Fruit fly (Drosophila melanogaster) whole organism, embryonic: Measurements from ENCODE around the gene Vps2.
A peak's percentile ranks its signal among the peaks of the same experiment; 100 is the strongest.

Experiments used
- Bgb ChIP-seq: fragments of 200-800 bp; sonication (Bioruptor generic); IDR thresholded peaks from 2 replicates; pipeline ENCODE4 v1.3.6; 2022; ENCODE audit warnings: missing biosample characterization, missing genetic modification characterization; ENCODE audit not compliant: partially characterized antibody
- CG1024 ChIP-seq: fragments of 200-800 bp; sonication (Bioruptor generic); IDR thresholded peaks from 2 replicates; pipeline ENCODE4 v1.3.6; 2022; ENCODE audit warnings: missing biosample characterization, missing genetic modification characterization
- CG12236 ChIP-seq: fragments of 200-800 bp; sonication (Bioruptor generic); optimal IDR thresholded peaks from 2 replicates; lab custom pipeline; 2016; ENCODE audit warnings: missing biosample characterization, missing genetic modification characterization
- CG12391 ChIP-seq: fragments of 200-800 bp; sonication (Bioruptor generic); optimal IDR thresholded peaks from 3 replicates; lab custom pipeline; 2018; ENCODE audit warnings: missing biosample characterization, mild to moderate bottlenecking, missing genetic modification characterization, moderate library complexity
- CG13287 ChIP-seq: fragments of 200-800 bp; sonication (Bioruptor generic); IDR thresholded peaks from 2 replicates; pipeline ENCODE4 v1.3.6; 2022; ENCODE audit warnings: missing biosample characterization, missing genetic modification characterization; ENCODE audit not compliant: partially characterized antibody
- CG13424 ChIP-seq: fragments of 200-800 bp; sonication (Bioruptor generic); optimal IDR thresholded peaks from 2 replicates; lab custom pipeline; 2019; ENCODE audit warnings: missing biosample characterization, mild to moderate bottlenecking, missing genetic modification characterization, moderate library complexity
- CG14050 ChIP-seq: fragments of 200-800 bp; sonication (Bioruptor generic); IDR thresholded peaks from 3 replicates; pipeline ENCODE4 v1.3.6; 2022; ENCODE audit warnings: missing biosample characterization, missing genetic modification characterization
- CG14441 ChIP-seq: fragments of 200-800 bp; sonication (Bioruptor generic); IDR thresholded peaks from 2 replicates; pipeline ENCODE4 v1.3.6; 2022; ENCODE audit warnings: missing biosample characterization, missing genetic modification characterization
- CG14965 ChIP-seq: fragments of 200-800 bp; sonication (Bioruptor generic); optimal IDR thresholded peaks from 2 replicates; lab custom pipeline; 2016; ENCODE audit warnings: missing biosample characterization, missing genetic modification characterization, borderline replicate concordance
- CG17612 ChIP-seq: fragments of 200-800 bp; sonication (Bioruptor generic); IDR thresholded peaks from 2 replicates; pipeline ENCODE4 v1.3.6; 2022; ENCODE audit warnings: missing biosample characterization, missing genetic modification characterization
- CG18599 ChIP-seq: fragments of 200-800 bp; sonication (Bioruptor generic); optimal IDR thresholded peaks from 3 replicates; lab custom pipeline; 2017; ENCODE audit warnings: missing biosample characterization, missing genetic modification characterization, mild to moderate bottlenecking, moderate library complexity, missing genetic modification reagents
- CG2116 ChIP-seq: fragments of 200-800 bp; sonication (Bioruptor generic); optimal IDR thresholded peaks from 3 replicates; lab custom pipeline; 2018; ENCODE audit warnings: missing biosample characterization, mild to moderate bottlenecking, missing genetic modification characterization
- CG2678 ChIP-seq: fragments of 200-800 bp; sonication (Bioruptor generic); optimal IDR thresholded peaks from 3 replicates; lab custom pipeline; 2019; ENCODE audit warnings: missing biosample characterization, mild to moderate bottlenecking, missing genetic modification characterization, moderate library complexity
- CG2875 ChIP-seq: fragments of 200-800 bp; sonication (Bioruptor generic); optimal IDR thresholded peaks from 2 replicates; lab custom pipeline; 2017; ENCODE audit warnings: missing biosample characterization, mild to moderate bottlenecking, missing genetic modification characterization, missing genetic modification reagents
- CG2889 ChIP-seq: fragments of 200-800 bp; sonication (Bioruptor generic); IDR thresholded peaks from 3 replicates; pipeline ENCODE4 v1.3.6; 2022; ENCODE audit warnings: missing biosample characterization, missing genetic modification characterization
- CG3065 ChIP-seq: fragments of 200-800 bp; sonication (Bioruptor generic); optimal IDR thresholded peaks from 2 replicates; lab custom pipeline; 2016; ENCODE audit warnings: missing biosample characterization, missing genetic modification characterization
- CG31224 ChIP-seq: fragments of 200-800 bp; sonication (Bioruptor generic); IDR thresholded peaks from 2 replicates; pipeline ENCODE4 v1.3.6; 2022; ENCODE audit warnings: missing biosample characterization, missing genetic modification characterization
- CG31365 ChIP-seq: fragments of 200-800 bp; sonication (Bioruptor generic); optimal IDR thresholded peaks from 2 replicates; lab custom pipeline; 2018; ENCODE audit warnings: missing biosample characterization, mild to moderate bottlenecking, missing genetic modification characterization
- CG33557 ChIP-seq: fragments of 200-800 bp; sonication (Bioruptor generic); optimal IDR thresholded peaks from 2 replicates; lab custom pipeline; 2019; ENCODE audit warnings: missing biosample characterization, mild to moderate bottlenecking, missing genetic modification characterization, moderate library complexity
- CG3838 ChIP-seq: fragments of 200-800 bp; sonication (Bioruptor generic); optimal IDR thresholded peaks from 3 replicates; lab custom pipeline; 2016; ENCODE audit warnings: missing biosample characterization, missing genetic modification characterization
- CG4820 ChIP-seq: fragments of 200-800 bp; sonication (Bioruptor generic); optimal IDR thresholded peaks from 3 replicates; lab custom pipeline; 2016; ENCODE audit warnings: missing biosample characterization, missing genetic modification characterization
- CG9817 ChIP-seq: fragments of 200-800 bp; sonication (Bioruptor generic); optimal IDR thresholded peaks from 2 replicates; lab custom pipeline; 2018; ENCODE audit warnings: missing biosample characterization, mild to moderate bottlenecking, missing genetic modification characterization, moderate library complexity
- CG9932 ChIP-seq: fragments of 200-800 bp; sonication (Bioruptor generic); IDR thresholded peaks from 2 replicates; pipeline ENCODE4 v1.3.6; 2022; ENCODE audit warnings: missing biosample characterization, missing genetic modification characterization
- CrebB ChIP-seq: fragments of 200-800 bp; sonication (Bioruptor generic); optimal IDR thresholded peaks from 3 replicates; lab custom pipeline; 2018; ENCODE audit warnings: missing biosample characterization, mild to moderate bottlenecking, missing genetic modification characterization
- Doc2 ChIP-seq: fragments of 200-800 bp; sonication (Bioruptor generic); IDR thresholded peaks from 2 replicates; pipeline ENCODE4 v1.3.6; 2022; ENCODE audit warnings: missing biosample characterization, missing genetic modification characterization
- Ets65A ChIP-seq: fragments of 200-800 bp; sonication (Bioruptor generic); peaks from one replicate; lab custom pipeline; 2016; ENCODE audit warnings: missing biosample characterization, missing genetic modification characterization
- Hmr ChIP-seq: fragments of 200-800 bp; sonication (Bioruptor generic); optimal IDR thresholded peaks from 3 replicates; lab custom pipeline; 2017; ENCODE audit warnings: mild to moderate bottlenecking, missing biosample characterization, missing genetic modification reagents, missing genetic modification characterization
- Max ChIP-seq: fragments of 200-800 bp; sonication (Bioruptor generic); optimal IDR thresholded peaks from 2 replicates; lab custom pipeline; 2016; ENCODE audit warnings: missing biosample characterization, mild to moderate bottlenecking, missing genetic modification characterization
- Nf-YC ChIP-seq: fragments of 200-800 bp; optimal IDR thresholded peaks from 3 replicates; lab custom pipeline; 2019; ENCODE audit warnings: missing biosample characterization, mild to moderate bottlenecking, missing genetic modification characterization, moderate library complexity
- Opbp ChIP-seq: fragments of 200-800 bp; sonication (Bioruptor generic); IDR thresholded peaks from 3 replicates; pipeline ENCODE4 v1.3.6; 2022; ENCODE audit warnings: missing biosample characterization, missing genetic modification characterization; ENCODE audit not compliant: partially characterized antibody
- Ssrp ChIP-seq: fragments of 200-800 bp; sonication (Bioruptor generic); optimal IDR thresholded peaks from 2 replicates; lab custom pipeline; 2018; ENCODE audit warnings: missing biosample characterization, mild to moderate bottlenecking, missing genetic modification characterization, moderate library complexity
- ap ChIP-seq: fragments of 200-800 bp; sonication (Bioruptor generic); IDR thresholded peaks from 2 replicates; pipeline ENCODE4 v1.3.6; 2022; ENCODE audit warnings: missing biosample characterization, missing genetic modification characterization
- disco-r ChIP-seq: fragments of 200-800 bp; sonication (Bioruptor generic); optimal IDR thresholded peaks from 2 replicates; lab custom pipeline; 2016; ENCODE audit warnings: missing biosample characterization, missing genetic modification characterization
- jigr1 ChIP-seq: fragments of 200-800 bp; sonication (Bioruptor generic); IDR thresholded peaks from 3 replicates; pipeline ENCODE4 v1.3.6; 2022; ENCODE audit warnings: missing biosample characterization, missing genetic modification characterization
- lola ChIP-seq, 3 experiments: fragments of >200 bp in 2 of 3; fragments of 200-800 bp in 1 of 3; sonication (Bioruptor generic) in 1 of 3; optimal IDR thresholded peaks; 2 replicates each; lab custom pipeline; 2017 to 2019; ENCODE audit warnings: missing biosample characterization in 3 of 3, missing genetic modification characterization in 3 of 3, mild to moderate bottlenecking in 1 of 3, moderate library complexity in 1 of 3
- nerfin-2 ChIP-seq: fragments of 200-800 bp; sonication (Bioruptor generic); IDR thresholded peaks from 2 replicates; pipeline ENCODE4 v1.3.6; 2022; ENCODE audit warnings: missing biosample characterization, missing genetic modification characterization; ENCODE audit not compliant: partially characterized antibody
- onecut ChIP-seq: fragments of 200-800 bp; sonication (Bioruptor generic); IDR thresholded peaks from 2 replicates; pipeline ENCODE4 v1.3.6; 2022; ENCODE audit warnings: missing biosample characterization, missing genetic modification characterization
- pros ChIP-seq: fragments of 200-800 bp; sonication (Bioruptor generic); optimal IDR thresholded peaks from 3 replicates; lab custom pipeline; 2019; ENCODE audit warnings: missing biosample characterization, mild to moderate bottlenecking, missing genetic modification characterization, moderate library complexity
- sens ChIP-seq: fragments of 200-800 bp; sonication (Bioruptor generic); peaks from one replicate; lab custom pipeline; 2016; ENCODE audit warnings: missing biosample characterization, missing genetic modification characterization
- seq ChIP-seq: fragments of 200-800 bp; sonication (Bioruptor generic); IDR thresholded peaks from 2 replicates; pipeline ENCODE4 v1.3.6; 2022; ENCODE audit warnings: missing biosample characterization, missing genetic modification characterization
- slbo ChIP-seq: fragments of 200-800 bp; sonication (Bioruptor generic); IDR thresholded peaks from 2 replicates; pipeline ENCODE4 v1.3.6; 2022; ENCODE audit warnings: missing biosample characterization, missing genetic modification characterization
- stwl ChIP-seq: fragments of 200-800 bp; sonication (Bioruptor generic); optimal IDR thresholded peaks from 3 replicates; lab custom pipeline; 2018; ENCODE audit warnings: missing biosample characterization, mild to moderate bottlenecking, missing genetic modification characterization, moderate library complexity
- tll ChIP-seq, 2 experiments: fragments of 200-800 bp in 1 of 2; fragments of >200 bp in 1 of 2; sonication (Bioruptor generic) in 1 of 2; optimal IDR thresholded peaks; 2 replicates each; lab custom pipeline; 2017 to 2019; ENCODE audit warnings: missing biosample characterization in 2 of 2, missing genetic modification characterization in 2 of 2, mild to moderate bottlenecking in 1 of 2, moderate library complexity in 1 of 2
- trem ChIP-seq: fragments of 200-800 bp; optimal IDR thresholded peaks from 3 replicates; lab custom pipeline; 2019; ENCODE audit warnings: missing biosample characterization, mild to moderate bottlenecking, missing genetic modification characterization, moderate library complexity
- trh ChIP-seq: fragments of 200-800 bp; sonication (Bioruptor generic); optimal IDR thresholded peaks from 2 replicates; lab custom pipeline; 2016; ENCODE audit warnings: missing biosample characterization, missing genetic modification characterization
- ttk ChIP-seq: fragments of 200-800 bp; sonication (Bioruptor generic); IDR thresholded peaks from 2 replicates; pipeline ENCODE4 v2.1.2; 2022; ENCODE audit warnings: missing biosample characterization, missing genetic modification characterization
- unc-4 ChIP-seq: fragments of 200-800 bp; sonication (Bioruptor generic); IDR thresholded peaks from 2 replicates; pipeline ENCODE4 v1.3.6; 2022; ENCODE audit warnings: missing biosample characterization, missing genetic modification characterization; ENCODE audit not compliant: partially characterized antibody
- vnd ChIP-seq: fragments of 200-800 bp; sonication (Bioruptor generic); IDR thresholded peaks from 3 replicates; pipeline ENCODE4 v1.3.6; 2022; ENCODE audit warnings: missing biosample characterization, missing genetic modification characterization; ENCODE audit not compliant: partially characterized antibody
- zen2 ChIP-seq: fragments of 200-800 bp; sonication (Bioruptor generic); IDR thresholded peaks from 3 replicates; pipeline ENCODE4 v1.3.6; 2022; ENCODE audit warnings: missing biosample characterization, missing genetic modification characterization; ENCODE audit not compliant: partially characterized antibody

Gene Vps2

DNA sequence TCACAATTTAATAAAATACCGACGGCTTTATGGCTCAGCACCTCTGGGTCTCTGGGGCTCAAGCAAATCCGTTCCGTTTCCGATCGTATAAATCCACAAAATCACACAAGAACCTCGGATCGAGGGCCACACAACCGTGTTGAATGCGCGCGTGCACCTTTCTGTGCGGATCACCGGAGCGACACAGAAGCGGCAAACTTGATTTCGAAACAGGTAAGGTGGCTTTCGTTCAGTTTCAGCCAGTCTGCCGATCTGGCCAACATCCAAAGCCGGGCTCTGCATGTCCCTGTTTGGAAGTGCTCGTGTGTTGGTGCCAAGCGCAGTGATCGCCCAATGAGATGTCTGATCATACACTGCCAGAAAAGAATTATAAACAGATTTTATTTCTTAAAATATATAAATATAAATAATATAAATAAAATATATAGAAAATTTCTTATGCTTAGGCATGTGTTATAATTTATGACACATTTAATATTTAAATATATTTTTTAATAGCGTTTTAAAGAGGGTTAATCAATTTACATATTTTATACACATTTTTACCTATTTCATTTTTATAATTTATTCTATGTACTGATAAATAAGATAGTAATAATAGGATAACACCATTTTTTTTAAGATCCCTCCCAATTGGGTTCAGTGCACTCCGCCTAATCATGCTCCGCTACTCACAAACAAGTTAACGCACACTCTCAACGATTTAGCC, 46.0 kb downstream of the Vps2 start, which contains the start of gene dysf (continued):
- TF ChIP-seq trh (GFP tag; lab: Kevin White, UChicago) (no peak), CG3838 (GFP tag; lab: Kevin White, UChicago) (no peak), Nf-YC (tag; lab: Kevin White, UChicago) (no peak), tll (GFP tag; optimal IDR thresholded peaks at IDR 0.05; lab: Kevin White, UChicago) (no peak), Ets65A (GFP tag; lab: Kevin White, UChicago) (no peak), CG9817 (tag; lab: Kevin White, UChicago) (no peak), CG2875 (GFP tag; lab: Kevin White, UChicago) (peak; percentile 51), trem (peak; percentile 59), stwl (tag; lab: Kevin White, UChicago) (no peak), jigr1 (no peak), Hmr (GFP tag; lab: Kevin White, UChicago) (peak; percentile 45), zen2 (GFP tag; lab: Robert Waterston, UW) (no peak), Doc2 (GFP tag; lab: Robert Waterston, UW) (no peak), CG13424 (tag; lab: Kevin White, UChicago) (peak; percentile 85), CG31224 (GFP tag; lab: Robert Waterston, UW) (no peak), onecut (GFP tag; lab: Robert Waterston, UW) (no peak), unc-4 (GFP tag; lab: Robert Waterston, UW) (no peak), CG3065 (no peak), CG2889 (no peak), CG17612 (GFP tag; lab: Robert Waterston, UW) (no peak), CrebB (no peak), Max (GFP tag; lab: Kevin White, UChicago) (peak; percentile 49), Ssrp (tag; lab: Kevin White, UChicago) (peak; percentile 76), CG31365 (tag; lab: Kevin White, UChicago) (no peak), vnd (GFP tag; lab: Robert Waterston, UW) (no peak), Bgb (GFP tag; lab: Robert Waterston, UW) (no peak), CG12236 (GFP tag; lab: Kevin White, UChicago) (no peak), CG2116 (GFP tag; lab: Kevin White, UChicago) (peak; percentile 16), CG4820 (GFP tag; lab: Kevin White, UChicago) (peak; percentile 50), CG1024 (GFP tag; lab: Robert Waterston, UW) (no peak), pros (no peak), CG18599 (GFP tag; lab: Kevin White, UChicago) (peak; percentile 58), ap (peak; percentile 22; the same call in 1 of the 2 replicates), CG14965 (no peak), slbo (GFP tag; lab: Robert Waterston, UW) (peak; percentile 59), ttk (peak; percentile 67), seq (GFP tag; lab: Robert Waterston, UW) (no peak), Opbp (GFP tag; lab: Robert Waterston, UW) (no peak), lola (GFP tag; optimal IDR thresholded peaks at IDR 0.05; lab: Kevin White, UChicago) (peak in 1 of 3 experiments; percentile 89), sens (GFP tag; lab: Kevin White, UChicago) (no peak), CG14441 (no peak), disco-r (GFP tag; lab: Kevin White, UChicago) (no peak), CG2678 (tag; lab: Kevin White, UChicago) (peak; percentile 87), nerfin-2 (no peak), CG9932 (GFP tag; lab: Robert Waterston, UW) (peak; percentile 46), CG12391 (tag; lab: Kevin White, UChicago) (peak; percentile 77), CG13287 (GFP tag; lab: Robert Waterston, UW) (no peak), CG14050 (GFP tag; lab: Robert Waterston, UW) (no peak), CG33557 (peak; percentile 82)
